Worm (Caenorhabditis elegans) whole organism, L1 larva: ENCODE data around the gene srbc-24.

Experiments used
- C16A3.4 ChIP-seq: fragments of 150-350 bp; optimal IDR thresholded peaks from 2 replicates; lab custom pipeline; 2014; ENCODE audit warnings: missing biosample characterization, missing genetic modification characterization
- C34B4.2 ChIP-seq: sonication (generic microtip); optimal IDR thresholded peaks from 2 replicates; lab custom pipeline; 2017; ENCODE audit warnings: mild to moderate bottlenecking, missing genetic modification characterization, missing compliant biosample characterization
- F16B12.6 ChIP-seq: fragments of 150-350 bp; optimal IDR thresholded peaks from 2 replicates; lab custom pipeline; 2014; ENCODE audit warnings: missing biosample characterization, missing genetic modification characterization
- alr-1 ChIP-seq: fragments of 200-800 bp; sonication (Bioruptor generic); optimal IDR thresholded peaks from 2 replicates; lab custom pipeline; 2018; ENCODE audit warnings: borderline replicate concordance, mild to moderate bottlenecking, missing genetic modification characterization, missing compliant biosample characterization
- aly-2 ChIP-seq: fragments of 150-350 bp; optimal IDR thresholded peaks from 2 replicates; lab custom pipeline; 2014; ENCODE audit warnings: missing biosample characterization, missing genetic modification characterization
- ama-1 ChIP-seq: fragments of 150-350 bp; optimal IDR thresholded peaks from 2 replicates; lab custom pipeline; 2014
- blmp-1 ChIP-seq: fragments of 150-350 bp; optimal IDR thresholded peaks from 2 replicates; lab custom pipeline; 2014; ENCODE audit warnings: missing biosample characterization, missing genetic modification characterization
- ceh-63 ChIP-seq: fragments of 200-800 bp; sonication (Bioruptor generic); optimal IDR thresholded peaks from 2 replicates; lab custom pipeline; 2018; ENCODE audit warnings: mild to moderate bottlenecking, missing genetic modification characterization, missing compliant biosample characterization
- ceh-82 ChIP-seq, 3 experiments: fragments of 150-350 bp in 1 of 3; sonication (generic microtip) in 2 of 3; optimal IDR thresholded peaks; 2 replicates each; lab custom pipeline; 2014 to 2017; ENCODE audit warnings: missing biosample characterization in 3 of 3, missing genetic modification characterization in 3 of 3
- ceh-88 ChIP-seq: fragments of 200-800 bp; sonication (Bioruptor generic); IDR thresholded peaks from 2 replicates; pipeline ENCODE4 v1.3.6; 2022; ENCODE audit warnings: missing genetic modification characterization, missing compliant biosample characterization
- ceh-90 ChIP-seq: sonication (generic microtip); optimal IDR thresholded peaks from 2 replicates; lab custom pipeline; 2016; ENCODE audit warnings: missing genetic modification characterization, missing compliant biosample characterization
- ces-1 ChIP-seq: fragments of 150-350 bp; optimal IDR thresholded peaks from 2 replicates; lab custom pipeline; 2014; ENCODE audit warnings: missing biosample characterization, missing genetic modification reagents, missing genetic modification characterization
- dpl-1 ChIP-seq, 3 experiments: fragments of 150-350 bp in 2 of 3; sonication (generic microtip) in 1 of 3; optimal IDR thresholded peaks; 2 replicates each; lab custom pipeline; 2014 to 2017; ENCODE audit warnings: missing biosample characterization in 3 of 3, missing genetic modification characterization in 3 of 3, missing genetic modification reagents in 3 of 3
- efl-1 ChIP-seq, 4 experiments: fragments of 150-350 bp; optimal IDR thresholded peaks in 3 of 4; peaks in 1 of 4; 1 replicate in 1 of 4; 2 replicates in 3 of 4; lab custom pipeline; 2014; ENCODE audit warnings: missing biosample characterization in 2 of 4, missing genetic modification characterization in 2 of 4, missing genetic modification reagents in 2 of 4
- fkh-4 ChIP-seq: sonication (generic microtip); optimal IDR thresholded peaks from 2 replicates; lab custom pipeline; 2016; ENCODE audit warnings: missing compliant biosample characterization, missing genetic modification characterization, borderline replicate concordance
- hpl-2 ChIP-seq: fragments of 150-350 bp; optimal IDR thresholded peaks from 2 replicates; lab custom pipeline; 2014; ENCODE audit warnings: missing biosample characterization, missing genetic modification reagents, missing genetic modification characterization
- irx-1 ChIP-seq: sonication (generic microtip); optimal IDR thresholded peaks from 2 replicates; lab custom pipeline; 2016; ENCODE audit warnings: missing genetic modification characterization, missing compliant biosample characterization
- lin-13 ChIP-seq: fragments of 150-350 bp; optimal IDR thresholded peaks from 2 replicates; lab custom pipeline; 2014; ENCODE audit warnings: missing biosample characterization, missing genetic modification reagents, missing genetic modification characterization
- lin-15B ChIP-seq: fragments of 150-350 bp; sonication (generic microtip); optimal IDR thresholded peaks from 3 replicates; lab custom pipeline; 2014; ENCODE audit warnings: missing biosample characterization, missing genetic modification characterization
- lin-35 ChIP-seq, 2 experiments: fragments of 150-350 bp; optimal IDR thresholded peaks; 2 replicates each; lab custom pipeline; 2014; ENCODE audit warnings: missing biosample characterization in 2 of 2, missing genetic modification characterization in 2 of 2, missing genetic modification reagents in 2 of 2
- lin-39 ChIP-seq: fragments of 150-350 bp; optimal IDR thresholded peaks from 2 replicates; lab custom pipeline; 2014; ENCODE audit warnings: missing biosample characterization, missing genetic modification reagents, missing genetic modification characterization
- lir-3 ChIP-seq: sonication (generic microtip); optimal IDR thresholded peaks from 2 replicates; lab custom pipeline; 2016; ENCODE audit warnings: mild to moderate bottlenecking, missing genetic modification characterization, moderate library complexity, missing compliant biosample characterization; ENCODE audit not compliant: poor library complexity
- mef-2 ChIP-seq: fragments of 150-350 bp; optimal IDR thresholded peaks from 2 replicates; lab custom pipeline; 2014; ENCODE audit warnings: missing biosample characterization, missing genetic modification characterization
- nhr-12 ChIP-seq: sonication (generic microtip); optimal IDR thresholded peaks from 2 replicates; lab custom pipeline; 2017; ENCODE audit warnings: missing biosample characterization, missing genetic modification characterization
- nhr-19 ChIP-seq: fragments of 200-800 bp; sonication (Bioruptor generic); conservative IDR thresholded peaks from 2 replicates; pipeline ENCODE4 v1.3.6; 2022; ENCODE audit warnings: missing genetic modification characterization, missing compliant biosample characterization
- nhr-20 ChIP-seq: sonication (generic microtip); optimal IDR thresholded peaks from 2 replicates; lab custom pipeline; 2016; ENCODE audit warnings: mild to moderate bottlenecking, missing genetic modification characterization, missing compliant biosample characterization
- nhr-76 ChIP-seq: sonication (generic microtip); optimal IDR thresholded peaks from 2 replicates; lab custom pipeline; 2017; ENCODE audit warnings: missing biosample characterization, missing genetic modification characterization
- nhr-77 ChIP-seq: fragments of 150-350 bp; optimal IDR thresholded peaks from 2 replicates; lab custom pipeline; 2014; ENCODE audit warnings: missing biosample characterization, missing genetic modification characterization
- nhr-84 ChIP-seq: sonication (generic microtip); optimal IDR thresholded peaks from 2 replicates; lab custom pipeline; 2017; ENCODE audit warnings: missing biosample characterization, missing genetic modification characterization
- nhr-85 ChIP-seq: sonication (generic microtip); peaks from one replicate; lab custom pipeline; 2016; ENCODE audit warnings: missing genetic modification characterization, inconsistent platforms, missing compliant biosample characterization
- nhr-90 ChIP-seq: sonication (generic microtip); optimal IDR thresholded peaks from 2 replicates; lab custom pipeline; 2016; ENCODE audit warnings: mild to moderate bottlenecking, missing genetic modification characterization, missing compliant biosample characterization; ENCODE audit not compliant: poor library complexity
- pax-3 ChIP-seq: fragments of 200-800 bp; sonication (Bioruptor generic); optimal IDR thresholded peaks from 2 replicates; lab custom pipeline; 2018; ENCODE audit warnings: mild to moderate bottlenecking, missing genetic modification characterization, moderate library complexity, missing compliant biosample characterization
- rnt-1 ChIP-seq: sonication (generic microtip); optimal IDR thresholded peaks from 2 replicates; lab custom pipeline; 2016; ENCODE audit warnings: mild to moderate bottlenecking, missing genetic modification characterization, moderate library complexity, missing compliant biosample characterization
- skn-1 ChIP-seq: fragments of 150-350 bp; optimal IDR thresholded peaks from 2 replicates; lab custom pipeline; 2014; ENCODE audit warnings: missing biosample characterization, missing genetic modification characterization
- snu-23 ChIP-seq: sonication (generic microtip); optimal IDR thresholded peaks from 2 replicates; lab custom pipeline; 2016; ENCODE audit warnings: missing genetic modification characterization, missing compliant biosample characterization
- vab-15 ChIP-seq: sonication (generic microtip); optimal IDR thresholded peaks from 2 replicates; lab custom pipeline; 2017; ENCODE audit warnings: missing genotype, mild to moderate bottlenecking, missing genetic modification characterization, missing compliant biosample characterization
- xbp-1 ChIP-seq: sonication (generic microtip); optimal IDR thresholded peaks from 2 replicates; lab custom pipeline; 2016; ENCODE audit warnings: missing genetic modification characterization, missing compliant biosample characterization
- zag-1 ChIP-seq: fragments of 150-350 bp; optimal IDR thresholded peaks from 2 replicates; lab custom pipeline; 2014; ENCODE audit warnings: missing biosample characterization, missing genetic modification characterization
- ztf-11 ChIP-seq, 2 experiments: sonication (generic microtip); optimal IDR thresholded peaks; 2 replicates each; lab custom pipeline; 2016 to 2017; ENCODE audit warnings: missing genetic modification characterization in 2 of 2, missing biosample characterization in 1 of 2, missing compliant biosample characterization in 1 of 2

Gene srbc-24

ce11 chrV:2151458-2151857 lies at the start of gene srbc-24:
srbc-24 (plus strand) TSS chrV:2151758.
- TF ChIP-seq C34B4.2 (tag; lab: Kevin White, UChicago) (no peak), rnt-1 (tag; lab: Kevin White, UChicago) (no peak), blmp-1 (tag; lab: Kevin White, UChicago) (no peak), lir-3 (tag; lab: Kevin White, UChicago) (no peak), efl-1 (optimal IDR thresholded peaks at IDR 0.05; lab: Kevin White, UChicago) (no peak), efl-1 (GFP tag; optimal IDR thresholded peaks at IDR 0.05 in 1 of 2; lab: Kevin White, UChicago) (no peak), lin-39 (tag; lab: Kevin White, UChicago) (no peak), xbp-1 (tag; lab: Kevin White, UChicago) (no peak), nhr-90 (tag; lab: Kevin White, UChicago) (no peak), aly-2 (tag; lab: Kevin White, UChicago) (no peak), nhr-84 (no peak), skn-1 (no peak), nhr-12 (no peak), ama-1 (lab: Kevin White, UChicago) (no peak)
- TF ChIP-seq, all 84 proteins: peak for 0

- no peak for TF ChIP-seq F16B12.6 (tag; lab: Kevin White, UChicago)
- no peak for TF ChIP-seq hpl-2
- TF ChIP-seq efl-1 (optimal IDR thresholded peaks at IDR 0.05; lab: Kevin White, UChicago) = no peak
- peak in 1 of 2 experiments; percentile 55 for TF ChIP-seq efl-1 (GFP tag; optimal IDR thresholded peaks at IDR 0.05 in 1 of 2; lab: Kevin White, UChicago)
- TF ChIP-seq lir-3 (tag; lab: Kevin White, UChicago) = no peak
- no peak for TF ChIP-seq irx-1 (tag; lab: Kevin White, UChicago)
- TF ChIP-seq ceh-90 (tag; lab: Kevin White, UChicago) = no peak
Observed at ce11 chrV:2103118-2103517, 48.4 kb upstream of the srbc-24 start, which contains the start of gene F36F12.1. F36F12.1 (minus strand) TSS chrV:2103218.

ce11 chrV:2105976-2106375 lies 45.6 kb upstream of the srbc-24 start, which contains the start of gene F22F7.4:
F22F7.4 (minus strand) TSS chrV:2106076.
- TF ChIP-seq ceh-88 (GFP tag; lab: Robert Waterston, UW) = no peak
- no peak for TF ChIP-seq mef-2 (tag; lab: Kevin White, UChicago)
- TF ChIP-seq nhr-19 (GFP tag; lab: Robert Waterston, UW) = no peak
- TF ChIP-seq aly-2 (tag; lab: Kevin White, UChicago) = no peak
- no peak for TF ChIP-seq F16B12.6 (tag; lab: Kevin White, UChicago)
- TF ChIP-seq nhr-76 (tag; lab: Kevin White, UChicago) = no peak
- no peak for TF ChIP-seq skn-1
- no peak for TF ChIP-seq xbp-1 (tag; lab: Kevin White, UChicago)
- TF ChIP-seq nhr-90 (tag; lab: Kevin White, UChicago) = no peak
- no peak for TF ChIP-seq nhr-12
- no peak for TF ChIP-seq blmp-1 (tag; lab: Kevin White, UChicago)
- no peak for TF ChIP-seq fkh-4 (tag; lab: Kevin White, UChicago)
- TF ChIP-seq lin-35 (GFP tag; optimal IDR thresholded peaks at IDR 0.05; lab: Kevin White, UChicago) = no peak
- no peak for TF ChIP-seq irx-1 (tag; lab: Kevin White, UChicago)
- TF ChIP-seq, all 84 proteins: peak for 0

ce11 chrV:2109295-2109694 lies 42.3 kb upstream of the srbc-24 start, which contains the start of gene ckb-4:
ckb-4 (minus strand) TSS chrV:2109434.
- TF ChIP-seq skn-1 (peak; percentile 11), lin-15B (tag; lab: Kevin White, UChicago) (peak; percentile 41), efl-1 (optimal IDR thresholded peaks at IDR 0.05; lab: Kevin White, UChicago) (peak; percentile 59 to 70), efl-1 (GFP tag; optimal IDR thresholded peaks at IDR 0.05 in 1 of 2; lab: Kevin White, UChicago) (peak; percentile 54 to 85), alr-1 (tag; lab: Kevin White, UChicago) (no peak), ceh-82 (tag; optimal IDR thresholded peaks at IDR 0.05; lab: Kevin White, UChicago) (peak in 1 of 3 experiments; percentile 46), dpl-1 (GFP tag; optimal IDR thresholded peaks at IDR 0.05; lab: Kevin White, UChicago) (peak; percentile 9 to 69 (median 29)), ztf-11 (tag; optimal IDR thresholded peaks at IDR 0.05; lab: Kevin White, UChicago) (no peak), ceh-63 (no peak), snu-23 (GFP tag; lab: Kevin White, UChicago) (no peak), nhr-77 (tag; lab: Kevin White, UChicago) (peak; percentile 15), nhr-85 (tag; lab: Kevin White, UChicago) (peak; percentile 47), ces-1 (no peak), zag-1 (tag; lab: Kevin White, UChicago) (no peak), lin-13 (GFP tag; lab: Kevin White, UChicago) (peak; percentile 13), blmp-1 (tag; lab: Kevin White, UChicago) (peak; percentile 16), xbp-1 (tag; lab: Kevin White, UChicago) (peak; percentile 26), lin-35 (GFP tag; optimal IDR thresholded peaks at IDR 0.05; lab: Kevin White, UChicago) (peak; percentile 48 to 66), vab-15 (tag; lab: Kevin White, UChicago) (peak; percentile 11), pax-3 (tag; lab: Kevin White, UChicago) (no peak), rnt-1 (tag; lab: Kevin White, UChicago) (peak; percentile 5), nhr-20 (peak; percentile 42), C16A3.4 (peak; percentile 30)
